Fruit fly (Drosophila melanogaster): ENCODE results near the gene Piezo.

The Piezo gene

dm6 chr2L:8145067-8145808 lies 17.6 kb upstream of the Piezo start, which contains the start of the genes CG42763 and CG43394:
TSS of gene CG42763 (minus strand) at chr2L:8145107.
TSS of gene CG43394 (plus strand) at chr2L:8145758.
- TF ChIP-seq tai (GFP tag; optimal IDR thresholded peaks at IDR 0.05) (peak; percentile 15), fru (GFP tag; optimal IDR thresholded peaks at IDR 0.05) (no peak), CrebA (GFP tag; optimal IDR thresholded peaks at IDR 0.05; ENCODE audit: borderline replicate concordance) (no peak), woc (GFP tag; optimal IDR thresholded peaks at IDR 0.05) (peak; percentile 9)

dm6 chr2L:8146994-8147661 lies 15.7 kb upstream of the Piezo start, which contains the start of gene CG31606:
TSS of gene CG31606 (plus strand) at chr2L:8147611.
- TF ChIP-seq h (GFP tag; optimal IDR thresholded peaks at IDR 0.05) (no peak), CG32264 (GFP tag; optimal IDR thresholded peaks at IDR 0.05) (no peak), psq (GFP tag; optimal IDR thresholded peaks at IDR 0.05) (no peak), pan (optimal IDR thresholded peaks at IDR 0.05) (no peak), br (GFP tag; optimal IDR thresholded peaks at IDR 0.05) (no peak), Sp1 (GFP tag; optimal IDR thresholded peaks at IDR 0.05) (no peak), lola (GFP tag; optimal IDR thresholded peaks at IDR 0.05) (no peak), jim (GFP tag; optimal IDR thresholded peaks at IDR 0.05) (no peak), fru (GFP tag; optimal IDR thresholded peaks at IDR 0.05) (no peak), dsf (GFP tag; optimal IDR thresholded peaks at IDR 0.05; ENCODE audit: borderline replicate concordance) (no peak), sv (GFP tag; optimal IDR thresholded peaks at IDR 0.05) (no peak), foxo (GFP tag; optimal IDR thresholded peaks at IDR 0.05) (no peak), HLH106 (tag; optimal IDR thresholded peaks at IDR 0.05) (no peak), CrebA (GFP tag; optimal IDR thresholded peaks at IDR 0.05; ENCODE audit: borderline replicate concordance) (no peak), Myc (optimal IDR thresholded peaks at IDR 0.05) (no peak), Rel (GFP tag; optimal IDR thresholded peaks at IDR 0.05) (no peak), Rel (tag; optimal IDR thresholded peaks at IDR 0.05) (no peak), woc (GFP tag; optimal IDR thresholded peaks at IDR 0.05) (no peak), CG9705 (GFP tag; optimal IDR thresholded peaks at IDR 0.05) (no peak), Dif (GFP tag; optimal IDR thresholded peaks at IDR 0.05; ENCODE audit: partially characterized antibody) (no peak), OdsH (GFP tag; optimal IDR thresholded peaks at IDR 0.05) (no peak)

DNA sequence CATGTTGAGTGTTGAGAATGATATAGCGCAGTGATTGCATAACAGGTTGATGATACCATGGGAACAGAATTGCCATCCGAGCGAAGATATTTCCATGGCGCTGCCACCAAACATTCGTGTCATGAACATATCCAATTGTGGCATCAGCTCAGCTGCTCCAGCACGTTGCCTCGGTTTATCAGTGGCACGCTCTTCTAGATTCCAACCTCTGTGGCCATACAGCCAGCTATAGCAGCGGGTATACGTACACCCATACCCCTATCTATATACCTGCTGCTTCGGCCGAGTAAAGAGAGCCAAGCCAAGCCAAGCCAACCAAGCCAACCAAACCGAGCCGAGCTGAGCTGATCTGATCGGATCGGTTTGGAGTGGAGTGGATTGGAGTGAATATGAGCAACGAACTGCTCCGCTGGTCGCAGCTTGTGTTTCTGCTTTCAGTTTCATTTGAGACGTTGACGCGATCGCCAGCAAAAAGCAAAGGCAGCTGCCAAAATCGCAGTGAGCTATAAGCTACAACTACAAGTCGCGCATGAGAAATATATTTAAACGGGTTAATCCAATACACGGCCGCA lies 14.3 kb upstream of the Piezo start:
- TF ChIP-seq rgr (GFP tag; optimal IDR thresholded peaks at IDR 0.05) (peak; percentile 26), CrebA (GFP tag; optimal IDR thresholded peaks at IDR 0.05; ENCODE audit: borderline replicate concordance) (no peak), Sp1 (GFP tag; optimal IDR thresholded peaks at IDR 0.05) (peak; percentile 6), h (GFP tag; optimal IDR thresholded peaks at IDR 0.05) (peak; percentile 5), Hr78 (GFP tag; optimal IDR thresholded peaks at IDR 0.05) (no peak)

dm6 chr2L:8156682-8157081 lies 6.2 kb upstream of the Piezo start:
- TF ChIP-seq Dfd (GFP tag; optimal IDR thresholded peaks at IDR 0.05) (no peak), sv (GFP tag; optimal IDR thresholded peaks at IDR 0.05) (peak; percentile 66), Sp1 (GFP tag; optimal IDR thresholded peaks at IDR 0.05) (peak; percentile 52), N (GFP tag; optimal IDR thresholded peaks at IDR 0.05) (no peak), CG9705 (GFP tag; optimal IDR thresholded peaks at IDR 0.05) (peak; percentile 41), usp (GFP tag; optimal IDR thresholded peaks at IDR 0.05) (no peak), dl (GFP tag; optimal IDR thresholded peaks at IDR 0.05; ENCODE audit: insufficient read depth in 1 of 2, partially characterized antibody in 2 of 2) (no peak), HLH106 (tag; optimal IDR thresholded peaks at IDR 0.05) (peak; percentile 74), dsf (GFP tag; optimal IDR thresholded peaks at IDR 0.05; ENCODE audit: borderline replicate concordance) (no peak), Mio (GFP tag; optimal IDR thresholded peaks at IDR 0.05) (no peak), brk (GFP tag; optimal IDR thresholded peaks at IDR 0.05) (peak; percentile 57), ey (GFP tag; optimal IDR thresholded peaks at IDR 0.05) (peak; percentile 71), fru (GFP tag; optimal IDR thresholded peaks at IDR 0.05) (peak; percentile 61), Rel (GFP tag; optimal IDR thresholded peaks at IDR 0.05) (no peak), Rel (tag; optimal IDR thresholded peaks at IDR 0.05) (peak; percentile 83), pan (optimal IDR thresholded peaks at IDR 0.05) (no peak), CrebA (GFP tag; optimal IDR thresholded peaks at IDR 0.05; ENCODE audit: borderline replicate concordance) (no peak), foxo (GFP tag; optimal IDR thresholded peaks at IDR 0.05) (peak; percentile 7 to 78), jim (GFP tag; optimal IDR thresholded peaks at IDR 0.05) (no peak), Abd-B (GFP tag; optimal IDR thresholded peaks at IDR 0.05) (no peak), lola (GFP tag; optimal IDR thresholded peaks at IDR 0.05) (no peak), Dif (GFP tag; optimal IDR thresholded peaks at IDR 0.05; ENCODE audit: partially characterized antibody) (no peak), GATAd (GFP tag; optimal IDR thresholded peaks at IDR 0.05) (peak; percentile 20), br (GFP tag; optimal IDR thresholded peaks at IDR 0.05) (peak; percentile 76), sage (GFP tag; optimal IDR thresholded peaks at IDR 0.05) (no peak), OdsH (GFP tag; optimal IDR thresholded peaks at IDR 0.05) (peak; percentile 38), CG32264 (GFP tag; optimal IDR thresholded peaks at IDR 0.05) (no peak), Myc (optimal IDR thresholded peaks at IDR 0.05) (no peak), psq (GFP tag; optimal IDR thresholded peaks at IDR 0.05) (peak; percentile 47), Vsx2 (GFP tag; optimal IDR thresholded peaks at IDR 0.05; ENCODE audit: partially characterized antibody) (no peak), Hr83 (GFP tag; optimal IDR thresholded peaks at IDR 0.05; ENCODE audit: poor library complexity, severe bottlenecking) (no peak), Hnf4 (GFP tag; optimal IDR thresholded peaks at IDR 0.05) (peak; percentile 79), h (GFP tag; optimal IDR thresholded peaks at IDR 0.05) (peak; percentile 82), tai (GFP tag; optimal IDR thresholded peaks at IDR 0.05) (peak; percentile 68), rgr (GFP tag; optimal IDR thresholded peaks at IDR 0.05) (peak; percentile 78), Hr78 (GFP tag; optimal IDR thresholded peaks at IDR 0.05) (no peak)
